Fruit fly (Drosophila melanogaster) whole organism, prepupa: ENCODE results near the gene CG42544.

ENCODE experiments used
- CG32006 ChIP-seq: fragments of 200-800 bp; sonication (Bioruptor generic); optimal IDR thresholded peaks from 3 replicates; lab custom pipeline; 2017; ENCODE audit warnings: missing biosample characterization, mild to moderate bottlenecking, missing genetic modification characterization
- CG34406 ChIP-seq: fragments of 200-800 bp; sonication (Bioruptor generic); optimal IDR thresholded peaks from 3 replicates; lab custom pipeline; 2016; ENCODE audit warnings: missing biosample characterization, missing genetic modification characterization
- CG4318 ChIP-seq: fragments of 200-800 bp; sonication (Bioruptor generic); optimal IDR thresholded peaks from 3 replicates; lab custom pipeline; 2017; ENCODE audit warnings: missing biosample characterization, mild to moderate bottlenecking, missing genetic modification characterization
- CG6163 ChIP-seq: fragments of 200-800 bp; sonication (Bioruptor generic); IDR thresholded peaks from 3 replicates; pipeline ENCODE4 v1.3.6; 2022; ENCODE audit warnings: missing biosample characterization, missing genetic modification characterization
- CG8119 ChIP-seq: fragments of 200-800 bp; sonication (Bioruptor generic); IDR thresholded peaks from 3 replicates; pipeline ENCODE4 v1.3.6; 2022; ENCODE audit warnings: missing biosample characterization, missing genetic modification characterization
- Lpt ChIP-seq: fragments of 200-800 bp; sonication (Bioruptor generic); optimal IDR thresholded peaks from 3 replicates; lab custom pipeline; 2016; ENCODE audit warnings: missing biosample characterization, missing genetic modification characterization
- Sox15 ChIP-seq: fragments of 200-800 bp; sonication (Bioruptor generic); optimal IDR thresholded peaks from 3 replicates; lab custom pipeline; 2016; ENCODE audit warnings: missing biosample characterization, missing genetic modification characterization
- achi ChIP-seq: fragments of 200-800 bp; sonication (Bioruptor generic); optimal IDR thresholded peaks from 3 replicates; lab custom pipeline; 2016; ENCODE audit warnings: missing biosample characterization, missing genetic modification characterization
- spab ChIP-seq: fragments of 200-800 bp; sonication (Bioruptor generic); optimal IDR thresholded peaks from 2 replicates; lab custom pipeline; 2017; ENCODE audit warnings: missing biosample characterization, mild to moderate bottlenecking, missing genetic modification characterization, missing genetic modification reagents
- ss ChIP-seq, 2 experiments: fragments of 200-800 bp; sonication (Bioruptor generic); optimal IDR thresholded peaks; 2 replicates in 1 of 2; 3 replicates in 1 of 2; lab custom pipeline; 2017 to 2018; ENCODE audit warnings: mild to moderate bottlenecking in 2 of 2, missing biosample characterization in 2 of 2, missing genetic modification characterization in 2 of 2, moderate library complexity in 1 of 2

dm6 chr3R:7309579-7310037 lies 5.2 kb downstream of the CG42544 start, which contains the start of gene rn:
- TF ChIP-seq CG32006 (GFP tag; lab: Kevin White, UChicago) (peak; percentile 13), CG8119 (0 out of 3 replicates have a peak, but pooled peaks have one; percentile 50), Lpt (GFP tag; lab: Kevin White, UChicago) (no peak), ss (GFP tag; optimal IDR thresholded peaks at IDR 0.05; lab: Kevin White, UChicago) (peak in 1 of 2 experiments; percentile 46), CG34406 (no peak), achi (no peak), Sox15 (no peak), spab (GFP tag; lab: Kevin White, UChicago) (no peak), CG4318 (GFP tag; lab: Kevin White, UChicago) (no peak), CG6163 (GFP tag; lab: Robert Waterston, UW) (peak; percentile 70)
